Worm (Caenorhabditis elegans): ENCODE measurements around the gene ssp-10.

DNA sequence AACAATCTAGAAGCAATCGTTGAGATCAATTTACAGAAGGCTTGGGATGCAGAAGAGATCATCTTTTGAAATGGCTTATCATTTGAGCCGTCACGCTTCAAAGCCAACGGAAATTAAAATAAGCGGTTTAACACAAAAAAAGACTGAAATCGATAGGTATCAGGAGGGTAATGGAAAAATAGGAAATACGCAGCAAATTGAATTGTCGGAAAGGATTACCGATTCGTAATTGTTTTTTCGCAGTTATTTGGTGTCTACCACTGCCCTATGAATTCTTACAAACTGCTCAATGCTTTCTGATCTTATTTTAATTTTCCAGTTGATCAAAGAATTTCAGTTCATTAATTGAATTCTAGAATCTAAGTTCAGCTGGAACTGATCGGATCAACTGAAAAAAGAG is 39.3 kb downstream of the ssp-10 start:
- no peak for TF ChIP-seq dao-5 (tag; optimal IDR thresholded peaks at IDR 0.05)
- TF ChIP-seq him-1 (tag; optimal IDR thresholded peaks at IDR 0.05): no peak
- TF ChIP-seq W03F9.2 (tag; optimal IDR thresholded peaks at IDR 0.05): no peak

Measured in whole organism, L4/young adult.